Worm (Caenorhabditis elegans): Measurements from ENCODE around the gene efa-6.
A peak's percentile ranks its signal among the peaks of the same experiment; 100 is the strongest.

- no peak for TF ChIP-seq ahr-1 (tag; optimal IDR thresholded peaks at IDR 0.05)
- no peak for TF ChIP-seq rnt-1 (tag; optimal IDR thresholded peaks at IDR 0.05)
- TF ChIP-seq ceh-14 (tag; optimal IDR thresholded peaks at IDR 0.05) = no peak
- no peak for TF ChIP-seq nhr-11 (tag; optimal IDR thresholded peaks at IDR 0.05)
- TF ChIP-seq sox-2 (GFP tag; IDR thresholded peaks at IDR 0.05) = no peak
- TF ChIP-seq gmeb-2 (tag; optimal IDR thresholded peaks at IDR 0.05) = no peak
- TF ChIP-seq tbx-7 (tag; optimal IDR thresholded peaks at IDR 0.05) = no peak
- TF ChIP-seq nfya-1 (tag; optimal IDR thresholded peaks at IDR 0.05) = peak; percentile 21
- TF ChIP-seq ama-1 (optimal IDR thresholded peaks at IDR 0.05) = no peak
- TF ChIP-seq unc-3 (GFP tag; conservative IDR thresholded peaks at IDR 0.05) = no peak
- TF ChIP-seq unc-3 (tag; optimal IDR thresholded peaks at IDR 0.05) = no peak
- TF ChIP-seq ceh-6 (GFP tag; optimal IDR thresholded peaks at IDR 0.05) = no peak
Observed at ce11 chrIV:12615122-12615745, 710 bp upstream of the efa-6 start.

All from whole organism, late embryonic.